Worm (Caenorhabditis elegans): ENCODE results near the gene Y67D8B.1.

- no peak for TF ChIP-seq ztf-29 (GFP tag; IDR thresholded peaks at IDR 0.05)
- no peak for TF ChIP-seq med-1 (GFP tag; optimal IDR thresholded peaks at IDR 0.05; ENCODE audit: insufficient read depth)
- TF ChIP-seq klf-2 (GFP tag; conservative IDR thresholded peaks at IDR 0.05) = no peak
- TF ChIP-seq cog-1 (tag; optimal IDR thresholded peaks at IDR 0.05) = no peak
- no peak for TF ChIP-seq ref-1 (GFP tag; conservative IDR thresholded peaks at IDR 0.05)
- 0 out of 2 replicates have a peak, but pooled peaks have one; percentile 24 for TF ChIP-seq flt-1 (GFP tag; IDR thresholded peaks at IDR 0.05)
These were observed 37.4 kb downstream of the Y67D8B.1 start for ce11 chrIV:3135000-3135399.
